Worm (Caenorhabditis elegans): ENCODE measurements around the gene T21C12.4.

- TF ChIP-seq hlh-30 (tag; optimal IDR thresholded peaks at IDR 0.05; ENCODE audit: insufficient read depth), result no peak
- no peak for TF ChIP-seq pha-4 (tag; optimal IDR thresholded peaks at IDR 0.05)
- no peak for TF ChIP-seq ceh-45 (GFP tag; IDR thresholded peaks at IDR 0.05)
- no peak for TF ChIP-seq madf-2 (tag; optimal IDR thresholded peaks at IDR 0.05)
- no peak for TF ChIP-seq lin-11 (tag; optimal IDR thresholded peaks at IDR 0.05)
- TF ChIP-seq elt-2 (tag; optimal IDR thresholded peaks at IDR 0.05), result no peak
- no peak for TF ChIP-seq dmd-4 (tag; optimal IDR thresholded peaks at IDR 0.05; ENCODE audit: borderline replicate concordance)
- no peak for TF ChIP-seq zip-5 (tag; optimal IDR thresholded peaks at IDR 0.05)
- TF ChIP-seq ztf-16 (tag; optimal IDR thresholded peaks at IDR 0.05), result no peak
- TF ChIP-seq ceh-34 (tag; optimal IDR thresholded peaks at IDR 0.05), result no peak
- no peak for TF ChIP-seq hlh-15 (tag; optimal IDR thresholded peaks at IDR 0.05)
- TF ChIP-seq fkh-6 (tag; optimal IDR thresholded peaks at IDR 0.05), result no peak
- no peak for TF ChIP-seq ceh-9 (tag; optimal IDR thresholded peaks at IDR 0.05)
- no peak for TF ChIP-seq fax-1 (tag; optimal IDR thresholded peaks at IDR 0.05)
Observed at ce11 chrIII:10536087-10536723, 21.6 kb downstream of the T21C12.4 start.

Data from whole organism, late embryonic.